Worm (Caenorhabditis elegans) whole organism, late embryonic: ENCODE measurements around the gene clec-143.

Experiments used
- ama-1 ChIP-seq: fragments of 150-350 bp; optimal IDR thresholded peaks from 2 replicates; lab custom pipeline; 2014
- ceh-31 ChIP-seq: sonication (generic microtip); optimal IDR thresholded peaks from 2 replicates; lab custom pipeline; 2016; ENCODE audit warnings: missing genetic modification characterization, missing compliant biosample characterization
- ceh-45 ChIP-seq: fragments of 200-800 bp; sonication (Bioruptor generic); IDR thresholded peaks from 2 replicates; pipeline ENCODE4 v1.3.6; 2022; ENCODE audit warnings: missing genetic modification reagents, missing genetic modification characterization, missing compliant biosample characterization
- dve-1 ChIP-seq: sonication (generic microtip); optimal IDR thresholded peaks from 2 replicates; lab custom pipeline; 2017; ENCODE audit warnings: antibody characterized with exemption, mild to moderate bottlenecking, missing genetic modification characterization, missing compliant biosample characterization
- elt-2 ChIP-seq: sonication (generic microtip); optimal IDR thresholded peaks from 2 replicates; lab custom pipeline; 2016; ENCODE audit warnings: missing genetic modification reagents, missing genetic modification characterization, missing compliant biosample characterization
- fax-1 ChIP-seq: sonication (generic microtip); optimal IDR thresholded peaks from 2 replicates; lab custom pipeline; 2016; ENCODE audit warnings: missing genotype, missing genetic modification characterization, missing compliant biosample characterization
- hlh-15 ChIP-seq: sonication (generic microtip); optimal IDR thresholded peaks from 2 replicates; lab custom pipeline; 2016; ENCODE audit warnings: missing genetic modification characterization, missing compliant biosample characterization
- hlh-30 ChIP-seq: sonication (generic microtip); optimal IDR thresholded peaks from 2 replicates; lab custom pipeline; 2017; ENCODE audit warnings: antibody characterized with exemption, missing genetic modification characterization, missing compliant biosample characterization; ENCODE audit not compliant: insufficient read depth
- nhr-11 ChIP-seq: fragments of 150-350 bp; optimal IDR thresholded peaks from 2 replicates; lab custom pipeline; 2014; ENCODE audit warnings: missing biosample characterization, missing genetic modification characterization
- pha-4 ChIP-seq: fragments of 150-350 bp; optimal IDR thresholded peaks from 2 replicates; lab custom pipeline; 2018; ENCODE audit warnings: missing biosample characterization, missing genetic modification reagents, missing genetic modification characterization
- rnt-1 ChIP-seq: sonication (generic microtip); optimal IDR thresholded peaks from 2 replicates; lab custom pipeline; 2016; ENCODE audit warnings: missing genetic modification characterization, missing compliant biosample characterization
- sox-4 ChIP-seq: sonication (generic microtip); optimal IDR thresholded peaks from 2 replicates; lab custom pipeline; 2017; ENCODE audit warnings: mild to moderate bottlenecking, missing genetic modification characterization, inconsistent platforms, missing compliant biosample characterization

ce11 chrII:10445738-10446137 is 24.4 kb downstream of the clec-143 start:
- TF ChIP-seq ceh-45 (GFP tag; lab: Robert Waterston, UW) (no peak), elt-2 (tag; lab: Kevin White, UChicago) (peak; percentile 15), pha-4 (tag; lab: Kevin White, UChicago) (no peak), hlh-15 (tag; lab: Kevin White, UChicago) (no peak), ceh-31 (no peak), ama-1 (no peak), rnt-1 (tag; lab: Kevin White, UChicago) (no peak), hlh-30 (tag; lab: Kevin White, UChicago) (no peak), fax-1 (tag; lab: Kevin White, UChicago) (no peak), sox-4 (tag; lab: Kevin White, UChicago) (no peak), dve-1 (tag; lab: Kevin White, UChicago) (no peak), nhr-11 (tag; lab: Kevin White, UChicago) (no peak)
